Fruit fly (Drosophila melanogaster): ENCODE data around the gene eIF2Bbeta.
A peak's percentile ranks its signal among the peaks of the same experiment; 100 is the strongest.

eIF2Bbeta gene

dm6 chrX:2659430-2660075 is 44.8 kb upstream of the eIF2Bbeta start (continued):
- TF ChIP-seq Xrp1 (GFP tag; IDR thresholded peaks at IDR 0.05) = peak; percentile 19; the same call in 1 of the 2 replicates
- no peak for TF ChIP-seq chm (GFP tag; IDR thresholded peaks at IDR 0.05)
- no peak for TF ChIP-seq dati (GFP tag; IDR thresholded peaks at IDR 0.05)
- TF ChIP-seq ems (GFP tag; optimal IDR thresholded peaks at IDR 0.05) = no peak
- TF ChIP-seq sna (GFP tag; IDR thresholded peaks at IDR 0.05; ENCODE audit: partially characterized antibody) = no peak
- TF ChIP-seq usp (GFP tag; optimal IDR thresholded peaks at IDR 0.05) = no peak
- TF ChIP-seq nmo (GFP tag; optimal IDR thresholded peaks at IDR 0.05) = peak; percentile 16
- no peak for TF ChIP-seq CG30020 (tag; optimal IDR thresholded peaks at IDR 0.05)
- no peak for TF ChIP-seq MESR4 (GFP tag; optimal IDR thresholded peaks at IDR 0.05)
- TF ChIP-seq Bgb (GFP tag; IDR thresholded peaks at IDR 0.05; ENCODE audit: partially characterized antibody) = no peak
- TF ChIP-seq CG1024 (GFP tag; IDR thresholded peaks at IDR 0.05) = no peak
- no peak for TF ChIP-seq Atf-2 (GFP tag; optimal IDR thresholded peaks at IDR 0.05)
- no peak for TF ChIP-seq CG1233 (GFP tag; optimal IDR thresholded peaks at IDR 0.05)
- no peak for TF ChIP-seq ac (GFP tag; optimal IDR thresholded peaks at IDR 0.05)
- no peak for TF ChIP-seq grau (tag; optimal IDR thresholded peaks at IDR 0.05)
- TF ChIP-seq pho (GFP tag; optimal IDR thresholded peaks at IDR 0.05) = no peak
- no peak for TF ChIP-seq CG11093 (GFP tag; IDR thresholded peaks at IDR 0.05)
- TF ChIP-seq CG9932 (GFP tag; IDR thresholded peaks at IDR 0.05) = no peak
- TF ChIP-seq CoRest (tag; optimal IDR thresholded peaks at IDR 0.05) = no peak
- TF ChIP-seq Drgx (GFP tag; IDR thresholded peaks at IDR 0.05) = peak; percentile 58
- TF ChIP-seq Hr51 (GFP tag; optimal IDR thresholded peaks at IDR 0.05) = no peak
- TF ChIP-seq gcm2 (GFP tag; optimal IDR thresholded peaks at IDR 0.05) = no peak
- TF ChIP-seq dm (GFP tag; optimal IDR thresholded peaks at IDR 0.05) = no peak
- no peak for TF ChIP-seq CG11695 (GFP tag; IDR thresholded peaks at IDR 0.05)
- 0 out of 2 replicates have a peak, but pooled peaks have one; percentile 23 for TF ChIP-seq CG10959 (GFP tag; IDR thresholded peaks at IDR 0.05)
- peak; percentile 12 for TF ChIP-seq ATbp (GFP tag; optimal IDR thresholded peaks at IDR 0.05)
- 0 out of 3 replicates have a peak, but pooled peaks have one; percentile 19 for TF ChIP-seq row (GFP tag; IDR thresholded peaks at IDR 0.05)
- TF ChIP-seq HmgZ (tag; optimal IDR thresholded peaks at IDR 0.05) = no peak
- TF ChIP-seq crol (GFP tag; IDR thresholded peaks at IDR 0.05) = no peak
- no peak for TF ChIP-seq CG7963 (GFP tag; IDR thresholded peaks at IDR 0.05; ENCODE audit: partially characterized antibody)
- TF ChIP-seq PHDP (tag; optimal IDR thresholded peaks at IDR 0.05) = no peak
- no peak for TF ChIP-seq CG4360 (GFP tag; IDR thresholded peaks at IDR 0.05)
- TF ChIP-seq Sry-β (GFP tag; optimal IDR thresholded peaks at IDR 0.05) = no peak
- no peak for TF ChIP-seq ssp (GFP tag; IDR thresholded peaks at IDR 0.05)
- TF ChIP-seq inv (GFP tag; IDR thresholded peaks at IDR 0.05; ENCODE audit: partially characterized antibody) = no peak
- no peak for TF ChIP-seq Rfx (GFP tag; IDR thresholded peaks at IDR 0.05)
- no peak for TF ChIP-seq esg (GFP tag; conservative IDR thresholded peaks at IDR 0.05)
- no peak for TF ChIP-seq Hey (tag; optimal IDR thresholded peaks at IDR 0.05)
- TF ChIP-seq tx (GFP tag; optimal IDR thresholded peaks at IDR 0.05) = no peak
- TF ChIP-seq HLHmδ (GFP tag; optimal IDR thresholded peaks at IDR 0.05) = peak; percentile 49
- no peak for TF ChIP-seq jumu (GFP tag; optimal IDR thresholded peaks at IDR 0.05)
- no peak for TF ChIP-seq Hmr (GFP tag; optimal IDR thresholded peaks at IDR 0.05)
- TF ChIP-seq CG17829 (tag; optimal IDR thresholded peaks at IDR 0.05) = no peak
- no peak for TF ChIP-seq da (GFP tag; optimal IDR thresholded peaks at IDR 0.05)
- 0 out of 2 replicates have a peak, but pooled peaks have one; percentile 18 for TF ChIP-seq CG11247 (GFP tag; IDR thresholded peaks at IDR 0.05)
- TF ChIP-seq Dbx (GFP tag; IDR thresholded peaks at IDR 0.05) = no peak
- no peak for TF ChIP-seq CG13296 (GFP tag; optimal IDR thresholded peaks at IDR 0.05)
- no peak for TF ChIP-seq fru (optimal IDR thresholded peaks at IDR 0.05)
- no peak for TF ChIP-seq slou (GFP tag; optimal IDR thresholded peaks at IDR 0.05)
- peak; percentile 68 for TF ChIP-seq h (optimal IDR thresholded peaks at IDR 0.05)
- TF ChIP-seq al (GFP tag; IDR thresholded peaks at IDR 0.05) = no peak
- no peak for TF ChIP-seq CG4617 (GFP tag; optimal IDR thresholded peaks at IDR 0.05; ENCODE audit: borderline replicate concordance)
